Fruit fly (Drosophila melanogaster) whole organism, embryonic: ENCODE results near the gene Trhn.
A peak's percentile ranks its signal among the peaks of the same experiment; 100 is the strongest.

ENCODE experiments used
- Bdp1 ChIP-seq: fragments of 200-800 bp; sonication (Bioruptor generic); optimal IDR thresholded peaks from 3 replicates; lab custom pipeline; 2016; ENCODE audit warnings: missing biosample characterization, missing genetic modification characterization
- CG10274 ChIP-seq: fragments of 200-800 bp; sonication (Bioruptor generic); optimal IDR thresholded peaks from 3 replicates; lab custom pipeline; 2017; ENCODE audit warnings: missing biosample characterization, mild to moderate bottlenecking, missing genetic modification characterization
- CG11085 ChIP-seq: fragments of 200-800 bp; sonication (Bioruptor generic); IDR thresholded peaks from 2 replicates; pipeline ENCODE4 v1.3.6; 2022; ENCODE audit warnings: missing biosample characterization, missing genetic modification characterization
- CG11696 ChIP-seq: fragments of 200-800 bp; sonication (Bioruptor generic); IDR thresholded peaks from 2 replicates; pipeline ENCODE4 v1.3.6; 2022; ENCODE audit warnings: missing biosample characterization, missing genetic modification characterization
- CG12659 ChIP-seq: fragments of 200-800 bp; sonication (Bioruptor generic); optimal IDR thresholded peaks from 3 replicates; lab custom pipeline; 2017; ENCODE audit warnings: mild to moderate bottlenecking, missing biosample characterization, missing genetic modification reagents, missing genetic modification characterization
- CG12744 ChIP-seq: fragments of 200-800 bp; sonication (Bioruptor generic); optimal IDR thresholded peaks from 2 replicates; lab custom pipeline; 2016; ENCODE audit warnings: missing biosample characterization, missing genetic modification characterization
- CG13287 ChIP-seq: fragments of 200-800 bp; sonication (Bioruptor generic); IDR thresholded peaks from 2 replicates; pipeline ENCODE4 v1.3.6; 2022; ENCODE audit warnings: missing biosample characterization, missing genetic modification characterization; ENCODE audit not compliant: partially characterized antibody
- CG14441 ChIP-seq: fragments of 200-800 bp; sonication (Bioruptor generic); IDR thresholded peaks from 2 replicates; pipeline ENCODE4 v1.3.6; 2022; ENCODE audit warnings: missing biosample characterization, missing genetic modification characterization
- CG15269 ChIP-seq: fragments of 200-800 bp; sonication (Bioruptor generic); optimal IDR thresholded peaks from 2 replicates; lab custom pipeline; 2018; ENCODE audit warnings: missing biosample characterization, mild to moderate bottlenecking, missing genetic modification characterization, moderate library complexity
- CG17328 ChIP-seq: fragments of 200-800 bp; sonication (Bioruptor generic); IDR thresholded peaks from 2 replicates; pipeline ENCODE4 v1.3.6; 2022; ENCODE audit warnings: missing biosample characterization, missing genetic modification characterization
- CG17802 ChIP-seq: fragments of 200-800 bp; sonication (Bioruptor generic); optimal IDR thresholded peaks from 2 replicates; lab custom pipeline; 2018; ENCODE audit warnings: missing biosample characterization, mild to moderate bottlenecking, missing genetic modification characterization, moderate library complexity
- CG1832 ChIP-seq: fragments of 200-800 bp; sonication (Bioruptor generic); optimal IDR thresholded peaks from 2 replicates; lab custom pipeline; 2017; ENCODE audit warnings: missing biosample characterization, mild to moderate bottlenecking, missing genetic modification characterization, inconsistent platforms
- CG2712 ChIP-seq: fragments of 200-800 bp; optimal IDR thresholded peaks from 3 replicates; lab custom pipeline; 2019; ENCODE audit warnings: missing biosample characterization, mild to moderate bottlenecking, missing genetic modification characterization, moderate library complexity
- CG3065 ChIP-seq: fragments of 200-800 bp; sonication (Bioruptor generic); optimal IDR thresholded peaks from 2 replicates; lab custom pipeline; 2016; ENCODE audit warnings: missing biosample characterization, missing genetic modification characterization
- CG5245 ChIP-seq: fragments of 200-800 bp; sonication (Bioruptor generic); optimal IDR thresholded peaks from 3 replicates; lab custom pipeline; 2016; ENCODE audit warnings: missing biosample characterization, missing genetic modification characterization
- CG6689 ChIP-seq: fragments of 200-800 bp; sonication (Bioruptor generic); IDR thresholded peaks from 2 replicates; pipeline ENCODE4 v1.3.6; 2022; ENCODE audit warnings: missing biosample characterization, missing genetic modification characterization
- CG7786 ChIP-seq: fragments of 200-800 bp; sonication (Bioruptor generic); optimal IDR thresholded peaks from 2 replicates; lab custom pipeline; 2016; ENCODE audit warnings: missing biosample characterization, missing genetic modification characterization
- CG8089 ChIP-seq: fragments of 200-800 bp; sonication (Bioruptor generic); optimal IDR thresholded peaks from 3 replicates; lab custom pipeline; 2016; ENCODE audit warnings: missing biosample characterization, missing genetic modification characterization
- D19B ChIP-seq: fragments of 200-800 bp; sonication (Bioruptor generic); optimal IDR thresholded peaks from 2 replicates; lab custom pipeline; 2017; ENCODE audit warnings: missing biosample characterization, mild to moderate bottlenecking, missing genetic modification characterization
- Drgx ChIP-seq: fragments of 200-800 bp; sonication (Bioruptor generic); IDR thresholded peaks from 2 replicates; pipeline ENCODE4 v1.3.6; 2022; ENCODE audit warnings: missing biosample characterization, missing genetic modification characterization
- E2f1 ChIP-seq: fragments of 200-800 bp; sonication (Bioruptor generic); IDR thresholded peaks from 2 replicates; pipeline ENCODE4 v1.3.6; 2022; ENCODE audit warnings: missing biosample characterization, missing genetic modification characterization
- Elba2 ChIP-seq: fragments of 200-800 bp; sonication (Bioruptor generic); optimal IDR thresholded peaks from 3 replicates; lab custom pipeline; 2016; ENCODE audit warnings: missing biosample characterization, missing genetic modification characterization
- Ets65A ChIP-seq: fragments of 200-800 bp; sonication (Bioruptor generic); peaks from one replicate; lab custom pipeline; 2016; ENCODE audit warnings: missing biosample characterization, missing genetic modification characterization
- Ets97D ChIP-seq: fragments of 200-800 bp; sonication (Bioruptor generic); optimal IDR thresholded peaks from 3 replicates; lab custom pipeline; 2016; ENCODE audit warnings: missing biosample characterization, missing genetic modification characterization
- Hey ChIP-seq: fragments of 200-800 bp; sonication (Bioruptor generic); optimal IDR thresholded peaks from 3 replicates; lab custom pipeline; 2018; ENCODE audit warnings: missing biosample characterization, mild to moderate bottlenecking, missing genetic modification characterization
- Myb ChIP-seq: fragments of 200-800 bp; sonication (Bioruptor generic); optimal IDR thresholded peaks from 2 replicates; lab custom pipeline; 2016; ENCODE audit warnings: missing biosample characterization, missing genetic modification characterization
- Nf-YA ChIP-seq: fragments of 200-800 bp; sonication (Bioruptor generic); IDR thresholded peaks from 2 replicates; pipeline ENCODE4 v1.3.6; 2022; ENCODE audit warnings: missing biosample characterization, missing genetic modification characterization
- Side ChIP-seq: fragments of 200-800 bp; sonication (Bioruptor generic); optimal IDR thresholded peaks from 2 replicates; lab custom pipeline; 2016; ENCODE audit warnings: missing biosample characterization, missing genetic modification characterization
- YL-1 ChIP-seq: fragments of 200-800 bp; sonication (Bioruptor generic); optimal IDR thresholded peaks from 3 replicates; lab custom pipeline; 2017; ENCODE audit warnings: missing biosample characterization, mild to moderate bottlenecking, missing genetic modification characterization
- aop ChIP-seq: fragments of 200-800 bp; sonication (Bioruptor generic); IDR thresholded peaks from 2 replicates; pipeline ENCODE4 v1.3.6; 2022; ENCODE audit warnings: missing biosample characterization, missing genetic modification characterization
- chif ChIP-seq, 2 experiments: fragments of 200-800 bp; sonication (Bioruptor generic); optimal IDR thresholded peaks; 3 replicates each; lab custom pipeline; 2016; ENCODE audit warnings: missing biosample characterization in 2 of 2, missing genetic modification characterization in 2 of 2
- crp ChIP-seq, 2 experiments: fragments of 200-800 bp; sonication (Bioruptor generic); optimal IDR thresholded peaks; 2 replicates in 1 of 2; 3 replicates in 1 of 2; lab custom pipeline; 2017; ENCODE audit warnings: missing biosample characterization in 2 of 2, missing genetic modification characterization in 2 of 2, mild to moderate bottlenecking in 1 of 2, moderate library complexity in 1 of 2
- dmrt99B ChIP-seq: fragments of 200-800 bp; sonication (Bioruptor generic); optimal IDR thresholded peaks from 2 replicates; lab custom pipeline; 2018; ENCODE audit warnings: missing biosample characterization, mild to moderate bottlenecking, missing genetic modification characterization, moderate library complexity
- emc ChIP-seq: fragments of 200-800 bp; sonication (Bioruptor generic); optimal IDR thresholded peaks from 2 replicates; lab custom pipeline; 2016; ENCODE audit warnings: missing biosample characterization, missing genetic modification characterization
- gsb ChIP-seq: fragments of 200-800 bp; sonication (Bioruptor generic); IDR thresholded peaks from 2 replicates; pipeline ENCODE4 v1.3.6; 2022; ENCODE audit warnings: missing biosample characterization, missing genetic modification characterization
- insv ChIP-seq, 2 experiments: fragments of 200-800 bp; sonication (Bioruptor generic); optimal IDR thresholded peaks; 3 replicates each; lab custom pipeline; 2016 to 2018; ENCODE audit warnings: missing biosample characterization in 2 of 2, missing genetic modification characterization in 2 of 2
- inv ChIP-seq: fragments of 200-800 bp; sonication (Bioruptor generic); IDR thresholded peaks from 2 replicates; pipeline ENCODE4 v1.3.6; 2022; ENCODE audit warnings: missing biosample characterization, missing genetic modification characterization; ENCODE audit not compliant: partially characterized antibody
- lab ChIP-seq: fragments of 200-800 bp; sonication (Bioruptor generic); optimal IDR thresholded peaks from 3 replicates; lab custom pipeline; 2017; ENCODE audit warnings: missing biosample characterization, missing genetic modification characterization, mild to moderate bottlenecking, moderate library complexity, missing genetic modification reagents
- lola ChIP-seq, 3 experiments: fragments of >200 bp in 2 of 3; fragments of 200-800 bp in 1 of 3; sonication (Bioruptor generic) in 1 of 3; optimal IDR thresholded peaks; 2 replicates each; lab custom pipeline; 2017 to 2019; ENCODE audit warnings: missing biosample characterization in 3 of 3, missing genetic modification characterization in 3 of 3, mild to moderate bottlenecking in 1 of 3, moderate library complexity in 1 of 3
- nau ChIP-seq: fragments of 200-800 bp; sonication (Bioruptor generic); optimal IDR thresholded peaks from 3 replicates; lab custom pipeline; 2017; ENCODE audit warnings: missing biosample characterization, mild to moderate bottlenecking, missing genetic modification characterization, missing genetic modification reagents
- onecut ChIP-seq: fragments of 200-800 bp; sonication (Bioruptor generic); IDR thresholded peaks from 2 replicates; pipeline ENCODE4 v1.3.6; 2022; ENCODE audit warnings: missing biosample characterization, missing genetic modification characterization
- phol ChIP-seq: fragments of 200-800 bp; sonication (Bioruptor generic); optimal IDR thresholded peaks from 3 replicates; lab custom pipeline; 2018; ENCODE audit warnings: missing biosample characterization, mild to moderate bottlenecking, missing genetic modification characterization, moderate library complexity
- pita ChIP-seq: fragments of 200-800 bp; sonication (Bioruptor generic); optimal IDR thresholded peaks from 2 replicates; lab custom pipeline; 2017; ENCODE audit warnings: missing biosample characterization, mild to moderate bottlenecking, missing genetic modification characterization
- pros ChIP-seq: fragments of 200-800 bp; sonication (Bioruptor generic); optimal IDR thresholded peaks from 3 replicates; lab custom pipeline; 2019; ENCODE audit warnings: missing biosample characterization, mild to moderate bottlenecking, missing genetic modification characterization, moderate library complexity
- ranshi ChIP-seq: fragments of 200-800 bp; sonication (Bioruptor generic); IDR thresholded peaks from 2 replicates; pipeline ENCODE4 v1.3.6; 2022; ENCODE audit warnings: missing biosample characterization, missing genetic modification characterization
- sc ChIP-seq, 3 experiments: fragments of >200 bp in 2 of 3; fragments of 200-800 bp in 1 of 3; sonication (Bioruptor generic) in 1 of 3; optimal IDR thresholded peaks; 2 replicates in 2 of 3; 3 replicates in 1 of 3; lab custom pipeline; 2017; ENCODE audit warnings: mild to moderate bottlenecking in 1 of 3, missing biosample characterization in 1 of 3, missing genetic modification characterization in 1 of 3, missing genetic modification reagents in 1 of 3
- seq ChIP-seq: fragments of 200-800 bp; sonication (Bioruptor generic); IDR thresholded peaks from 2 replicates; pipeline ENCODE4 v1.3.6; 2022; ENCODE audit warnings: missing biosample characterization, missing genetic modification characterization
- sug ChIP-seq: fragments of 200-800 bp; optimal IDR thresholded peaks from 2 replicates; lab custom pipeline; 2019; ENCODE audit warnings: missing biosample characterization, mild to moderate bottlenecking, missing genetic modification characterization, moderate library complexity
- yki ChIP-seq: fragments of >200 bp; optimal IDR thresholded peaks from 3 replicates; lab custom pipeline; 2018
- zen ChIP-seq: fragments of 200-800 bp; sonication (Bioruptor generic); optimal IDR thresholded peaks from 3 replicates; lab custom pipeline; 2018; ENCODE audit warnings: missing biosample characterization, mild to moderate bottlenecking, missing genetic modification characterization, moderate library complexity

The Trhn gene

dm6 chr3L:1195868-1196552, 3.0 kb upstream of the Trhn start, which contains the start of gene Aplip1 (continued):
- TF ChIP-seq D19B (no peak), pros (GFP tag; lab: Kevin White, UChicago) (no peak), inv (GFP tag; lab: Robert Waterston, UW) (no peak), Nf-YA (GFP tag; lab: Robert Waterston, UW) (no peak), CG10274 (GFP tag; lab: Kevin White, UChicago) (no peak), insv (GFP tag; optimal IDR thresholded peaks at IDR 0.05; lab: Kevin White, UChicago) (no peak), seq (GFP tag; lab: Robert Waterston, UW) (peak; percentile 83), sc (optimal IDR thresholded peaks at IDR 0.05; lab: Kevin White, UChicago) (no peak), sc (GFP tag; optimal IDR thresholded peaks at IDR 0.05; lab: Kevin White, UChicago) (no peak), Hey (no peak), Side (GFP tag; lab: Kevin White, UChicago) (no peak), yki (no peak), lab (GFP tag; lab: Kevin White, UChicago) (no peak), emc (GFP tag; lab: Kevin White, UChicago) (no peak), CG14441 (no peak), E2f1 (GFP tag; lab: Robert Waterston, UW) (peak; percentile 21; the same call in 1 of the 2 replicates), nau (GFP tag; lab: Kevin White, UChicago) (no peak), dmrt99B (tag; lab: Kevin White, UChicago) (no peak), CG2712 (tag; lab: Kevin White, UChicago) (no peak), lola (GFP tag; optimal IDR thresholded peaks at IDR 0.05; lab: Kevin White, UChicago) (no peak), CG8089 (GFP tag; lab: Kevin White, UChicago) (no peak), phol (tag; lab: Kevin White, UChicago) (no peak), pita (no peak), Elba2 (no peak), zen (tag; lab: Kevin White, UChicago) (no peak), CG12659 (GFP tag; lab: Kevin White, UChicago) (no peak), crp (GFP tag; optimal IDR thresholded peaks at IDR 0.05; lab: Kevin White, UChicago) (no peak), CG15269 (no peak), sug (tag; lab: Kevin White, UChicago) (no peak), CG1832 (GFP tag; lab: Kevin White, UChicago) (no peak), CG17328 (GFP tag; lab: Robert Waterston, UW) (no peak), chif (GFP tag; optimal IDR thresholded peaks at IDR 0.05; lab: Kevin White, UChicago) (no peak), Bdp1 (GFP tag; lab: Kevin White, UChicago) (no peak), Myb (GFP tag; lab: Kevin White, UChicago) (no peak), ranshi (GFP tag; lab: Robert Waterston, UW) (no peak), Drgx (GFP tag; lab: Robert Waterston, UW) (no peak), onecut (peak; percentile 98), aop (no peak), Ets97D (GFP tag; lab: Kevin White, UChicago) (peak; percentile 39), YL-1 (peak; percentile 13), CG12744 (no peak), CG13287 (GFP tag; lab: Robert Waterston, UW) (no peak), CG11085 (GFP tag; lab: Robert Waterston, UW) (no peak), CG17802 (tag; lab: Kevin White, UChicago) (no peak), CG11696 (GFP tag; lab: Robert Waterston, UW) (no peak), CG3065 (GFP tag; lab: Kevin White, UChicago) (no peak), CG6689 (GFP tag; lab: Robert Waterston, UW) (no peak), gsb (GFP tag; lab: Robert Waterston, UW) (no peak), CG7786 (GFP tag; lab: Kevin White, UChicago) (no peak), CG5245 (GFP tag; lab: Kevin White, UChicago) (no peak), Ets65A (GFP tag; lab: Kevin White, UChicago) (peak; percentile 75)
